Fruit fly (Drosophila melanogaster) whole organism, embryonic: ENCODE results near the gene Coa8.

Experiments
- Ada2b ChIP-seq: fragments of 200-800 bp; sonication (Bioruptor generic); IDR thresholded peaks from 2 replicates; pipeline ENCODE4 v1.3.6; 2022; ENCODE audit warnings: missing biosample characterization, missing genetic modification characterization
- Awh ChIP-seq: fragments of 200-800 bp; sonication (Bioruptor generic); IDR thresholded peaks from 2 replicates; pipeline ENCODE4, ENCODE4 v1.3.6; 2022; ENCODE audit warnings: missing biosample characterization, missing genetic modification characterization
- CG11504 ChIP-seq: fragments of 200-800 bp; sonication (Bioruptor generic); optimal IDR thresholded peaks from 3 replicates; lab custom pipeline; 2019; ENCODE audit warnings: missing biosample characterization, mild to moderate bottlenecking, missing genetic modification characterization, moderate library complexity
- CG11560 ChIP-seq: fragments of 200-800 bp; sonication (Bioruptor generic); IDR thresholded peaks from 3 replicates; pipeline ENCODE4 v1.3.6; 2022; ENCODE audit warnings: missing biosample characterization, missing genetic modification characterization
- CG12299 ChIP-seq: fragments of 200-800 bp; sonication (Bioruptor generic); optimal IDR thresholded peaks from 2 replicates; lab custom pipeline; 2018; ENCODE audit warnings: missing biosample characterization, mild to moderate bottlenecking, missing genetic modification characterization
- CG15479 ChIP-seq: fragments of 200-800 bp; sonication (Bioruptor generic); optimal IDR thresholded peaks from 3 replicates; lab custom pipeline; 2019; ENCODE audit warnings: missing biosample characterization, mild to moderate bottlenecking, missing genetic modification characterization, moderate library complexity
- CG1647 ChIP-seq: fragments of 200-800 bp; sonication (Bioruptor generic); optimal IDR thresholded peaks from 3 replicates; lab custom pipeline; 2016; ENCODE audit warnings: missing biosample characterization, missing genetic modification characterization
- CG17186 ChIP-seq: fragments of 200-800 bp; sonication (Bioruptor generic); optimal IDR thresholded peaks from 3 replicates; lab custom pipeline; 2017; ENCODE audit warnings: missing biosample characterization, missing genetic modification reagents, missing genetic modification characterization
- CG17359 ChIP-seq: fragments of 200-800 bp; sonication (Bioruptor generic); optimal IDR thresholded peaks from 3 replicates; lab custom pipeline; 2018; ENCODE audit warnings: missing biosample characterization, mild to moderate bottlenecking, missing genetic modification characterization, moderate library complexity
- CG17612 ChIP-seq: fragments of 200-800 bp; sonication (Bioruptor generic); IDR thresholded peaks from 2 replicates; pipeline ENCODE4 v1.3.6; 2022; ENCODE audit warnings: missing biosample characterization, missing genetic modification characterization
- CG2889 ChIP-seq: fragments of 200-800 bp; sonication (Bioruptor generic); IDR thresholded peaks from 3 replicates; pipeline ENCODE4 v1.3.6; 2022; ENCODE audit warnings: missing biosample characterization, missing genetic modification characterization
- CG3065 ChIP-seq: fragments of 200-800 bp; sonication (Bioruptor generic); optimal IDR thresholded peaks from 2 replicates; lab custom pipeline; 2016; ENCODE audit warnings: missing biosample characterization, missing genetic modification characterization
- CG3995 ChIP-seq: fragments of 200-800 bp; sonication (Bioruptor generic); optimal IDR thresholded peaks from 3 replicates; lab custom pipeline; 2016; ENCODE audit warnings: missing biosample characterization, missing genetic modification characterization
- CG4328 ChIP-seq: fragments of 200-800 bp; sonication (Bioruptor generic); optimal IDR thresholded peaks from 3 replicates; lab custom pipeline; 2017; ENCODE audit warnings: missing biosample characterization, missing genetic modification reagents, missing genetic modification characterization
- CG4617 ChIP-seq: fragments of 200-800 bp; sonication (Bioruptor generic); optimal IDR thresholded peaks from 3 replicates; lab custom pipeline; 2016; ENCODE audit warnings: missing biosample characterization, missing genetic modification characterization, borderline replicate concordance
- CG4854 ChIP-seq: fragments of 200-800 bp; sonication (Bioruptor generic); optimal IDR thresholded peaks from 2 replicates; lab custom pipeline; 2016; ENCODE audit warnings: missing biosample characterization, missing genetic modification characterization, inconsistent platforms
- CG7963 ChIP-seq: fragments of 200-800 bp; sonication (Bioruptor generic); IDR thresholded peaks from 3 replicates; pipeline ENCODE4 v1.3.6; 2022; ENCODE audit warnings: missing biosample characterization, missing genetic modification characterization; ENCODE audit not compliant: partially characterized antibody
- D ChIP-seq, 2 experiments: fragments of 200-800 bp in 1 of 2; fragments of >200 bp in 1 of 2; sonication (Bioruptor generic) in 1 of 2; optimal IDR thresholded peaks; 2 replicates in 1 of 2; 3 replicates in 1 of 2; lab custom pipeline; 2017; ENCODE audit warnings: mild to moderate bottlenecking in 1 of 2, missing biosample characterization in 1 of 2, missing genetic modification characterization in 1 of 2, missing genetic modification reagents in 1 of 2
- Doc2 ChIP-seq: fragments of 200-800 bp; sonication (Bioruptor generic); IDR thresholded peaks from 2 replicates; pipeline ENCODE4 v1.3.6; 2022; ENCODE audit warnings: missing biosample characterization, missing genetic modification characterization
- E2f2 ChIP-seq: fragments of 200-800 bp; sonication (Bioruptor generic); IDR thresholded peaks from 2 replicates; pipeline ENCODE4 v1.3.6; 2022; ENCODE audit warnings: missing biosample characterization, missing genetic modification characterization
- ERR ChIP-seq: fragments of 200-800 bp; sonication (Bioruptor generic); optimal IDR thresholded peaks from 2 replicates; lab custom pipeline; 2016; ENCODE audit warnings: missing biosample characterization, missing genetic modification characterization
- Fer3 ChIP-seq: fragments of 200-800 bp; sonication (Bioruptor generic); optimal IDR thresholded peaks from 2 replicates; lab custom pipeline; 2018; ENCODE audit warnings: missing biosample characterization, mild to moderate bottlenecking, missing genetic modification characterization, moderate library complexity
- H15 ChIP-seq: fragments of 200-800 bp; sonication (Bioruptor generic); IDR thresholded peaks from 3 replicates; pipeline ENCODE4 v1.3.6; 2022; ENCODE audit warnings: missing biosample characterization, missing genetic modification characterization
- HLH4C ChIP-seq: fragments of 200-800 bp; sonication (Bioruptor generic); IDR thresholded peaks from 3 replicates; pipeline ENCODE4 v1.3.6; 2022; ENCODE audit warnings: missing biosample characterization, missing genetic modification characterization; ENCODE audit not compliant: partially characterized antibody
- HmgZ ChIP-seq: fragments of 200-800 bp; sonication (Bioruptor generic); optimal IDR thresholded peaks from 2 replicates; lab custom pipeline; 2018; ENCODE audit warnings: missing biosample characterization, mild to moderate bottlenecking, missing genetic modification characterization
- Hmx ChIP-seq: fragments of 200-800 bp; sonication (Bioruptor generic); optimal IDR thresholded peaks from 2 replicates; lab custom pipeline; 2016; ENCODE audit warnings: missing biosample characterization, missing genetic modification characterization
- Mes4 ChIP-seq: fragments of 200-800 bp; sonication (Bioruptor generic); optimal IDR thresholded peaks from 2 replicates; lab custom pipeline; 2016; ENCODE audit warnings: missing biosample characterization, missing genetic modification characterization
- NC2α ChIP-seq: fragments of 200-800 bp; sonication (Bioruptor generic); optimal IDR thresholded peaks from 2 replicates; lab custom pipeline; 2016; ENCODE audit warnings: missing biosample characterization, missing genetic modification characterization
- Nf-YB ChIP-seq: fragments of 200-800 bp; sonication (Bioruptor generic); optimal IDR thresholded peaks from 3 replicates; lab custom pipeline; 2019; ENCODE audit warnings: missing biosample characterization, mild to moderate bottlenecking, missing genetic modification characterization, moderate library complexity
- Pdp1 ChIP-seq, 2 experiments: fragments of 200-800 bp; sonication (Bioruptor generic); optimal IDR thresholded peaks; 3 replicates each; lab custom pipeline; 2016; ENCODE audit warnings: missing biosample characterization in 2 of 2, missing genetic modification characterization in 2 of 2, mild to moderate bottlenecking in 1 of 2, moderate library complexity in 1 of 2
- Poxn ChIP-seq: fragments of 200-800 bp; sonication (Bioruptor generic); IDR thresholded peaks from 2 replicates; pipeline ENCODE4 v1.3.6; 2022; ENCODE audit warnings: missing biosample characterization, missing genetic modification characterization
- Usf ChIP-seq: fragments of 200-800 bp; sonication (Bioruptor generic); optimal IDR thresholded peaks from 2 replicates; lab custom pipeline; 2017; ENCODE audit warnings: missing genotype, missing biosample characterization, missing genetic modification characterization
- abd-A ChIP-seq: fragments of 200-800 bp; sonication (Bioruptor generic); optimal IDR thresholded peaks from 3 replicates; lab custom pipeline; 2019; ENCODE audit warnings: missing biosample characterization, mild to moderate bottlenecking, missing genetic modification characterization, moderate library complexity
- cg ChIP-seq: fragments of 200-800 bp; sonication (Bioruptor generic); optimal IDR thresholded peaks from 3 replicates; lab custom pipeline; 2019; ENCODE audit warnings: missing biosample characterization, mild to moderate bottlenecking, missing genetic modification characterization, moderate library complexity
- chm ChIP-seq: fragments of 200-800 bp; sonication (Bioruptor generic); IDR thresholded peaks from 2 replicates; pipeline ENCODE4 v1.3.6; 2022; ENCODE audit warnings: missing biosample characterization, missing genetic modification characterization
- disco-r ChIP-seq: fragments of 200-800 bp; sonication (Bioruptor generic); optimal IDR thresholded peaks from 2 replicates; lab custom pipeline; 2016; ENCODE audit warnings: missing biosample characterization, missing genetic modification characterization
- eve ChIP-seq, 2 experiments: fragments of >200 bp; optimal IDR thresholded peaks; 2 replicates each; lab custom pipeline; 2017; ENCODE audit warnings: missing biosample characterization in 2 of 2, missing genetic modification characterization in 2 of 2
- gce ChIP-seq: fragments of 200-800 bp; sonication (Bioruptor generic); IDR thresholded peaks from 3 replicates; pipeline ENCODE4 v1.3.6; 2022; ENCODE audit warnings: missing biosample characterization, missing genetic modification characterization
- hkb ChIP-seq, 2 experiments: fragments of 200-800 bp in 1 of 2; fragments of >200 bp in 1 of 2; sonication (Bioruptor generic) in 1 of 2; IDR thresholded peaks in 1 of 2; optimal IDR thresholded peaks in 1 of 2; 2 replicates each; pipeline versions ENCODE4 v1.3.6 to Lab custom; 2017 to 2022; ENCODE audit warnings: missing biosample characterization in 1 of 2, missing genetic modification characterization in 1 of 2
- ken ChIP-seq: fragments of 200-800 bp; sonication (Bioruptor generic); IDR thresholded peaks from 3 replicates; pipeline ENCODE4 v1.3.6; 2022; ENCODE audit warnings: missing biosample characterization, missing genetic modification characterization
- luna ChIP-seq: fragments of 200-800 bp; sonication (Bioruptor generic); optimal IDR thresholded peaks from 2 replicates; lab custom pipeline; 2016; ENCODE audit warnings: missing biosample characterization, missing genetic modification characterization
- nerfin-1 ChIP-seq: fragments of 200-800 bp; sonication (Bioruptor generic); optimal IDR thresholded peaks from 3 replicates; lab custom pipeline; 2019; ENCODE audit warnings: missing biosample characterization, mild to moderate bottlenecking, missing genetic modification characterization, moderate library complexity
- oc ChIP-seq: fragments of 200-800 bp; sonication (Bioruptor generic); optimal IDR thresholded peaks from 2 replicates; lab custom pipeline; 2018; ENCODE audit warnings: missing biosample characterization, mild to moderate bottlenecking, missing genetic modification characterization, moderate library complexity
- pita ChIP-seq: fragments of 200-800 bp; sonication (Bioruptor generic); optimal IDR thresholded peaks from 2 replicates; lab custom pipeline; 2017; ENCODE audit warnings: missing biosample characterization, mild to moderate bottlenecking, missing genetic modification characterization
- slou ChIP-seq: fragments of 200-800 bp; sonication (Bioruptor generic); optimal IDR thresholded peaks from 3 replicates; lab custom pipeline; 2016; ENCODE audit warnings: missing biosample characterization, missing genetic modification characterization
- sob ChIP-seq: fragments of 200-800 bp; sonication (Bioruptor generic); IDR thresholded peaks from 2 replicates; pipeline ENCODE4 v1.3.6; 2022; ENCODE audit warnings: missing biosample characterization, missing genetic modification characterization
- stc ChIP-seq: fragments of 200-800 bp; sonication (Bioruptor generic); IDR thresholded peaks from 2 replicates; pipeline ENCODE4 v1.3.6; 2022; ENCODE audit warnings: missing biosample characterization, missing genetic modification characterization
- wdn ChIP-seq: fragments of 200-800 bp; sonication (Bioruptor generic); IDR thresholded peaks from 2 replicates; pipeline ENCODE4 v1.3.6; 2022; ENCODE audit warnings: missing biosample characterization, missing genetic modification characterization
- z ChIP-seq: fragments of 200-800 bp; sonication (Bioruptor generic); IDR thresholded peaks from 3 replicates; pipeline ENCODE4 v1.3.6; 2022; ENCODE audit warnings: missing biosample characterization, missing genetic modification characterization

Coa8 gene

dm6 chrX:1877107-1877736, 2.9 kb upstream of the Coa8 start, which contains the start of the genes CG14817 and CG14805 (continued):
- TF ChIP-seq CG4854 (GFP tag; lab: Kevin White, UChicago), result peak; percentile 48
- TF ChIP-seq E2f2, result peak; percentile 57
- TF ChIP-seq CG17186 (GFP tag; lab: Kevin White, UChicago), result peak; percentile 50
- peak; percentile 85 for TF ChIP-seq chm (GFP tag; lab: Robert Waterston, UW)
- peak; percentile 58 for TF ChIP-seq Mes4 (GFP tag; lab: Kevin White, UChicago)
- no peak for TF ChIP-seq abd-A (tag; lab: Kevin White, UChicago)
- TF ChIP-seq hkb (optimal IDR thresholded peaks at IDR 0.05; lab: Kevin White, UChicago), result no peak
- peak; percentile 59; the same call in 1 of the 2 replicates for TF ChIP-seq hkb (GFP tag; IDR thresholded peaks at IDR 0.05; lab: Robert Waterston, UW)
- peak; percentile 54 for TF ChIP-seq stc
- TF ChIP-seq HLH4C (GFP tag; lab: Robert Waterston, UW), result peak; percentile 45; the same call in 2 of the 3 replicates
- TF ChIP-seq CG7963, result no peak
- TF ChIP-seq CG15479 (GFP tag; lab: Kevin White, UChicago), result no peak
- no peak for TF ChIP-seq D (optimal IDR thresholded peaks at IDR 0.05; lab: Kevin White, UChicago)
- TF ChIP-seq D (GFP tag; optimal IDR thresholded peaks at IDR 0.05; lab: Kevin White, UChicago), result peak; percentile 44
- TF ChIP-seq H15 (GFP tag; lab: Robert Waterston, UW), result no peak
- no peak for TF ChIP-seq CG17612 (GFP tag; lab: Robert Waterston, UW)
- peak; percentile 88 for TF ChIP-seq CG4328
- TF ChIP-seq CG2889, result no peak
- peak; percentile 81 for TF ChIP-seq CG12299 (tag; lab: Kevin White, UChicago)
- TF ChIP-seq CG17359 (tag; lab: Kevin White, UChicago), result peak; percentile 73
- TF ChIP-seq CG11560 (tag; lab: Robert Waterston, UW), result no peak
- TF ChIP-seq pita (GFP tag; lab: Kevin White, UChicago), result no peak
- no peak for TF ChIP-seq CG11504 (tag; lab: Kevin White, UChicago)
- TF ChIP-seq Awh (GFP tag; lab: Robert Waterston, UW), result peak; percentile 46; the same call in 1 of the 2 replicates
- TF ChIP-seq eve (GFP tag; optimal IDR thresholded peaks at IDR 0.05; lab: Kevin White, UChicago), result no peak
- TF ChIP-seq gce (GFP tag; lab: Robert Waterston, UW), result peak; percentile 66; the same call in 2 of the 3 replicates
- TF ChIP-seq nerfin-1 (tag; lab: Kevin White, UChicago), result peak; percentile 65
- TF ChIP-seq ken (GFP tag; lab: Robert Waterston, UW), result 0 out of 3 replicates have a peak, but pooled peaks have one; percentile 40
- TF ChIP-seq CG3065, result no peak
- no peak for TF ChIP-seq slou (GFP tag; lab: Kevin White, UChicago)
- TF ChIP-seq Hmx (GFP tag; lab: Kevin White, UChicago), result no peak
- peak; percentile 26 for TF ChIP-seq Usf (GFP tag; lab: Kevin White, UChicago)
- no peak for TF ChIP-seq Poxn (GFP tag; lab: Robert Waterston, UW)
- TF ChIP-seq disco-r, result peak; percentile 15
- TF ChIP-seq sob (GFP tag; lab: Robert Waterston, UW), result peak; percentile 64
- no peak for TF ChIP-seq ERR (GFP tag; lab: Kevin White, UChicago)
- peak; percentile 54 for TF ChIP-seq CG3995 (GFP tag; lab: Kevin White, UChicago)
- peak; percentile 76 for TF ChIP-seq HmgZ (tag; lab: Kevin White, UChicago)
- TF ChIP-seq Ada2b, result peak; percentile 24; the same call in 1 of the 2 replicates
- TF ChIP-seq luna, result no peak
- no peak for TF ChIP-seq NC2α (GFP tag; lab: Kevin White, UChicago)
- TF ChIP-seq z, result no peak
- no peak for TF ChIP-seq wdn (GFP tag; lab: Robert Waterston, UW)
- TF ChIP-seq CG1647 (GFP tag; lab: Kevin White, UChicago), result peak; percentile 52
- TF ChIP-seq Doc2, result no peak
- TF ChIP-seq Nf-YB, result peak; percentile 51
- no peak for TF ChIP-seq cg (GFP tag; lab: Kevin White, UChicago)
- peak; percentile 76 for TF ChIP-seq Fer3 (tag; lab: Kevin White, UChicago)
- TF ChIP-seq oc (tag; lab: Kevin White, UChicago), result no peak
- TF ChIP-seq Pdp1 (GFP tag; optimal IDR thresholded peaks at IDR 0.05; lab: Kevin White, UChicago), result peak in 1 of 2 experiments; percentile 55
- TF ChIP-seq CG4617 (GFP tag; lab: Kevin White, UChicago), result peak; percentile 74
